Worm (Caenorhabditis elegans) whole organism, L1 larva: ENCODE measurements around the gene gstk-1.

Source experiments
- aha-1 ChIP-seq: fragments of 150-350 bp; optimal IDR thresholded peaks from 2 replicates; lab custom pipeline; 2014; ENCODE audit warnings: missing biosample characterization, missing genetic modification characterization
- egl-27 ChIP-seq, 2 experiments: fragments of 150-350 bp in 1 of 2; sonication (generic microtip); optimal IDR thresholded peaks; 3 replicates each; lab custom pipeline; 2017 to 2018; ENCODE audit warnings: missing biosample characterization in 2 of 2, missing genetic modification characterization in 2 of 2, missing genetic modification reagents in 2 of 2
- fos-1 ChIP-seq: fragments of 150-350 bp; optimal IDR thresholded peaks from 2 replicates; lab custom pipeline; 2014; ENCODE audit warnings: missing biosample characterization, missing genetic modification characterization
- lin-13 ChIP-seq: fragments of 150-350 bp; optimal IDR thresholded peaks from 2 replicates; lab custom pipeline; 2014; ENCODE audit warnings: missing biosample characterization, missing genetic modification reagents, missing genetic modification characterization
- nhr-28 ChIP-seq: fragments of 150-350 bp; optimal IDR thresholded peaks from 2 replicates; lab custom pipeline; 2014; ENCODE audit warnings: missing biosample characterization, missing genetic modification characterization
- pqm-1 ChIP-seq: sonication (generic microtip); optimal IDR thresholded peaks from 3 replicates; lab custom pipeline; 2017; ENCODE audit warnings: missing biosample characterization, missing genetic modification characterization
- unc-86 ChIP-seq: sonication (generic microtip); optimal IDR thresholded peaks from 2 replicates; lab custom pipeline; 2016; ENCODE audit warnings: missing genetic modification characterization, missing compliant biosample characterization

DNA sequence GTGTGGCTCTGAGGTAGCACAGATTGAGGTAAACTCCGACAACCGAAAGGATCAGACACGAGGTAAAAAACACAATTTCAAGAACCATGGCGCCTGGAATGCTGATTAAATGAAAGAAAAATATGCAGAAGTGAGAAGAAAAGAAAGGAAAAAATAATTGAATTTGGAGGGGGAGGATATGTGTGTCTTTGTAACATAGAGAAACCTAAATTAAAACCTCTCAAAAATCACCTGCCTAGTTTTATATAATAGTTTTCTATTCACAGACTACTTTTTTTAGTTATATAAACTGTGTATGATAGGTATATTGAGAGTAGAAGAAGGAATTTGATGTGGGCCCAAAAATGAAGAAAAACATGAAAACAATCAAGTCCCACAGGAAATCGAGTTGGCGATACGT, 9.1 kb downstream of the gstk-1 start, which contains the start of gene ZK1320.5:
- TF ChIP-seq lin-13 (GFP tag; lab: Kevin White, UChicago) (no peak), nhr-28 (tag; lab: Kevin White, UChicago) (no peak), aha-1 (no peak), egl-27 (tag; optimal IDR thresholded peaks at IDR 0.05; lab: Kevin White, UChicago) (no peak), unc-86 (tag; lab: Kevin White, UChicago) (no peak), fos-1 (tag; lab: Kevin White, UChicago) (no peak), pqm-1 (tag; lab: Kevin White, UChicago) (no peak)
